Fruit fly (Drosophila melanogaster) whole organism, prepupa: Measurements from ENCODE around the gene siz.
A peak's percentile ranks its signal among the peaks of the same experiment; 100 is the strongest.

ENCODE experiments used
- CG10631 ChIP-seq: fragments of 200-800 bp; sonication (Bioruptor generic); optimal IDR thresholded peaks from 2 replicates; lab custom pipeline; 2016; ENCODE audit warnings: missing biosample characterization, missing genetic modification characterization
- CG16779 ChIP-seq: fragments of 200-800 bp; sonication (Bioruptor generic); optimal IDR thresholded peaks from 3 replicates; lab custom pipeline; 2017; ENCODE audit warnings: missing biosample characterization, mild to moderate bottlenecking, missing genetic modification characterization
- CG9139 ChIP-seq: fragments of 200-800 bp; sonication (Bioruptor generic); optimal IDR thresholded peaks from 3 replicates; lab custom pipeline; 2017; ENCODE audit warnings: missing biosample characterization, mild to moderate bottlenecking, missing genetic modification characterization
- Eip75B ChIP-seq: fragments of 200-800 bp; sonication (Bioruptor generic); optimal IDR thresholded peaks from 3 replicates; lab custom pipeline; 2016; ENCODE audit warnings: missing biosample characterization, missing genetic modification characterization
- Eip78C ChIP-seq: fragments of 200-800 bp; sonication (Bioruptor generic); peaks from one replicate; lab custom pipeline; 2016; ENCODE audit warnings: missing biosample characterization, missing genetic modification characterization
- Eip93F ChIP-seq: fragments of 200-800 bp; sonication (Bioruptor generic); optimal IDR thresholded peaks from 2 replicates; lab custom pipeline; 2016; ENCODE audit warnings: missing biosample characterization, mild to moderate bottlenecking, missing genetic modification characterization
- Sox14 ChIP-seq: fragments of 200-800 bp; sonication (Bioruptor generic); optimal IDR thresholded peaks from 3 replicates; lab custom pipeline; 2016; ENCODE audit warnings: missing biosample characterization, missing genetic modification characterization
- acj6 ChIP-seq: fragments of 200-800 bp; sonication (Bioruptor generic); optimal IDR thresholded peaks from 3 replicates; lab custom pipeline; 2016; ENCODE audit warnings: missing biosample characterization, missing genetic modification characterization
- dac ChIP-seq: fragments of 200-800 bp; sonication (Bioruptor generic); optimal IDR thresholded peaks from 2 replicates; lab custom pipeline; 2017; ENCODE audit warnings: missing biosample characterization, mild to moderate bottlenecking, missing genetic modification characterization
- fkh ChIP-seq: fragments of 200-800 bp; sonication (Bioruptor generic); optimal IDR thresholded peaks from 3 replicates; lab custom pipeline; 2017; ENCODE audit warnings: missing biosample characterization, mild to moderate bottlenecking, missing genetic modification characterization, moderate library complexity
- ss ChIP-seq, 2 experiments: fragments of 200-800 bp; sonication (Bioruptor generic); optimal IDR thresholded peaks; 2 replicates in 1 of 2; 3 replicates in 1 of 2; lab custom pipeline; 2017 to 2018; ENCODE audit warnings: mild to moderate bottlenecking in 2 of 2, missing biosample characterization in 2 of 2, missing genetic modification characterization in 2 of 2, moderate library complexity in 1 of 2

- TF ChIP-seq fkh (GFP tag; lab: Kevin White, UChicago) (no peak), Eip93F (no peak), CG9139 (GFP tag; lab: Kevin White, UChicago) (no peak), acj6 (GFP tag; lab: Kevin White, UChicago) (no peak), ss (GFP tag; optimal IDR thresholded peaks at IDR 0.05; lab: Kevin White, UChicago) (no peak), CG10631 (no peak), Eip75B (GFP tag; lab: Kevin White, UChicago) (no peak), CG16779 (tag; lab: Kevin White, UChicago) (no peak), Eip78C (GFP tag; lab: Kevin White, UChicago) (peak; percentile 61), Sox14 (GFP tag; lab: Kevin White, UChicago) (no peak), dac (GFP tag; lab: Kevin White, UChicago) (no peak)
Observed at dm6 chr3L:21054188-21054893, 20.0 kb downstream of the siz start.
